Fruit fly (Drosophila melanogaster): ENCODE results near the gene cic.
A peak's percentile ranks its signal among the peaks of the same experiment; 100 is the strongest.

cic gene

DNA sequence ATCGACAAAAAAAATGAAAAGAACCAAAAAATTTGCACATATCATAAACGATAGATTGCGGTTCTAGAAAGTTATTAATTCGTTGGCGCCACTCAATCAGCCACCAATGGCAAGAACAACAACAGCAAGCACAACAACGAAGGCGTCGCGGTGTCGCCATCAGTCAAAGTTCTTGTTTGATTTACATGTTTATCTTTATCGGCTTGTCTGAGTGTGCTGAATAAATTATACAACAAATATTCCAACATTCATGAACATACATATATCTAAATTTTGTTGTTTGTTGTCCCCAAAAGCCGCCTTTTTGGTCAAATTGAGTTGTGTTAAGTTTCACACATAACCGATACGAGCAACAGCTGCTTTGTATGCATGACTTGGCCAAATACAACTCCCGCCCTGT is 21.0 kb downstream of the cic start:
- TF ChIP-seq CG8319 (GFP tag; optimal IDR thresholded peaks at IDR 0.05) (no peak), Hr39 (GFP tag; optimal IDR thresholded peaks at IDR 0.05) (no peak), CG10631 (GFP tag; optimal IDR thresholded peaks at IDR 0.05) (no peak), CG10669 (GFP tag; optimal IDR thresholded peaks at IDR 0.05) (no peak), CG31627 (GFP tag; optimal IDR thresholded peaks at IDR 0.05) (no peak), fkh (GFP tag; optimal IDR thresholded peaks at IDR 0.05) (peak; percentile 68)

DNA sequence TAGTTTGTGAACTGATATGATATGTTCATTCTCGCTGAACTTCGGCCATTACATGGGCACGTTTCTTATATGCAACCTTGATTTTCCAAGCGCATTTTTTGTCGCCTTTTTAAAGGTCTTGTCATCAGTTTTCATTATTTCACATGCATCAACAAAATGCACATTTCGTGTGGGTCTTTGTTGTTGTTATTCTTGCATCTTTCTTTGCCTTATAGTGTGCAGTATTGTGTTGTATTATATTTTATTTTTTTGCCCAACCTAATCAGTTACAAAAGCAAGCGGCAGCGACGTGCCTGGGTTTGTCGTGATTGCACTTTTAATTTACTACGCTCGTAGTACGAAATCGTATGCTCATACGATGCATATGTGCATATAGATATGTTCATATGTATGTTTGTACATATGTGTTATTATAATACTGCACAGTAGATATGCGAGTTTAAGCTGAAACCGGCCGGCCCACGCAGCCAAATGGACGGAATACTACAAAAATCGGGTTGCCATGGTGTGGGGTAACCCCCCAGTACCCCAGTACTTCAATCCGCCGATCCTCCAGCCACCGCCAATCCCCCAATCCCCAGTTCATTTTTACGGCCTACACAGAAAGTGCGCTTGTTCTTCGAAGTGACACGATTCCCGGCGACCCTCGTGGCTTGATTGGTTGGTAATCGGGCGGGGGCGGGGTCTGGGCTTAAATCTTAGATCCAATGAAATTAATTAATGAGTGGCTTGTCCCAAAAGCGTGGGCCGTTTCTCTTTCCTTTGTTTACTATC is 22.1 kb downstream of the cic start:
- TF ChIP-seq topi (GFP tag; optimal IDR thresholded peaks at IDR 0.05) (no peak), net (GFP tag; optimal IDR thresholded peaks at IDR 0.05) (no peak), svp (GFP tag) (no peak), CG1621 (tag; optimal IDR thresholded peaks at IDR 0.05) (no peak), Ets21C (GFP tag; optimal IDR thresholded peaks at IDR 0.05) (no peak), Sox102F (GFP tag; optimal IDR thresholded peaks at IDR 0.05) (no peak)

DNA sequence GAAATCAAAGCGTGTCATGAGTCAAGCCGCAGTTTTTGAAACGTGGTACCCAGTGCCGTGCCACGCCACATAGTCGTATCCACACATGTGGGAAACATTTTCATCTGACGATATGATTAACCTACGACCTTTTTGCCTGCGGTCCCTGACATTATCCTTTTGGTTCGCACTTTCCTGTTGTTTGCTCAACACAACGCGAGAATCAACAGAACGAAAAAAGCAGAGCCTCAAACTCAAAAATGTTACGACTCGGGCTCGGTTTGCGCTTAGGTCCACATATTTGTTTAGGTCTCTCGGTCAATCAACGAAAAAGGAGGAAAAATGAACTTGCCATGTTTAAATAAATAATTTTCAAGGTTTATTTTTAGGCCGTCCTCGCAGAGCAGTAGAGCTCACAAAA is 23.4 kb downstream of the cic start:
- TF ChIP-seq Sox102F (GFP tag; optimal IDR thresholded peaks at IDR 0.05) = no peak
- peak; percentile 56 for TF ChIP-seq svp (GFP tag)
- TF ChIP-seq fkh (GFP tag; optimal IDR thresholded peaks at IDR 0.05) = peak; percentile 86

DNA sequence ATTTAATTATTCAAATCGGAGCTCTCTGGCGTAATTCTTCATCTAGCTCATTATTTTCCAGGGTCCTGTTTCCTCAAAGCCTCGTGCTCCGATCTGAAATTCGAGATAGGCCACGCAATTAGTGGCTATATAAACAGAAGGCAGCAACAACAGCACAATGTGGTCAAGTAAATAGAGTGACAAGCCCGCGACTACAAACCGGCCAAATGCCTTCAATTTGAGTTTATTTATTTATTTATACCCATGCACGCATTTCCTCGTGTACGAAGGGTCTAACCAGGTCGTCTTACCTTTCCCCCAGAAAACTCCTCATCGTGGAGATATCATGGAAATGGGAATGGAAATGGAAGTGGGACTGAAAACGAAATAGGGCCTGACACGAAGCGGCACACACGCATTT is 24.2 kb downstream of the cic start:
- TF ChIP-seq fkh (GFP tag; optimal IDR thresholded peaks at IDR 0.05) (peak; percentile 74), CG6792 (GFP tag; optimal IDR thresholded peaks at IDR 0.05) (no peak), ss (GFP tag; optimal IDR thresholded peaks at IDR 0.05) (peak in 1 of 2 experiments; percentile 85), CG16779 (tag; optimal IDR thresholded peaks at IDR 0.05) (no peak), vri (GFP tag; optimal IDR thresholded peaks at IDR 0.05) (no peak)

DNA sequence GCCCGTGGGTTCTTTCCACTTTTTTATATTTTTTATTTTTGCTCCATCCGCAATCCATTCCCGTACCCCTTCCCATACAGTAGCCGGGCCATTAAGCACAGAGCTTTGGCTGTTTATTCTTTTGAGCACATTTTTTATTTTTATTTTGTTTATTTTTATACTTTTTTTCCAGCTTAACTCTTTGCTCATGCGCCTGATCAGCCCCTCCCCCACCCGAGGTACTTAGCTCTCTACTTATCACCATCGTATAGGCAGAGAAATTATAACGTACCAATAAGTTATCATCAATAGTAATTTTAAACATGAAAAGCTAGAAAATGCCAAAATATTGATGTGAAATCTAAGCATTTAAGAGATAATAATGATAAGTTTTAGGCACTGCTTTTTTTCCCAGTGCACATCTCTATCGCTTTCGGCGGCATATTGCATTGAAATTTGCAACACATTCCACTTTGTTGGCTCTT is 28.0 kb downstream of the cic start:
- TF ChIP-seq spab (GFP tag; optimal IDR thresholded peaks at IDR 0.05) (no peak), achi (GFP tag; optimal IDR thresholded peaks at IDR 0.05) (peak; percentile 38), CG6854 (GFP tag; optimal IDR thresholded peaks at IDR 0.05) (no peak), svp (GFP tag) (peak; percentile 53), CG7368 (GFP tag; optimal IDR thresholded peaks at IDR 0.05) (no peak), esn (GFP tag; optimal IDR thresholded peaks at IDR 0.05) (peak; percentile 8), CG3919 (GFP tag; optimal IDR thresholded peaks at IDR 0.05) (peak; percentile 54), CG3032 (tag; optimal IDR thresholded peaks at IDR 0.05) (peak; percentile 23), CG15336 (GFP tag; IDR thresholded peaks at IDR 0.05) (peak; percentile 71), Sox14 (GFP tag; optimal IDR thresholded peaks at IDR 0.05) (peak; percentile 47), topi (GFP tag; optimal IDR thresholded peaks at IDR 0.05) (peak; percentile 4), Lpt (GFP tag; optimal IDR thresholded peaks at IDR 0.05) (peak; percentile 39), CG9139 (GFP tag; optimal IDR thresholded peaks at IDR 0.05) (peak; percentile 48), eg (GFP tag; IDR thresholded peaks at IDR 0.05) (peak; percentile 71), Eip93F (GFP tag; optimal IDR thresholded peaks at IDR 0.05) (no peak), salr (GFP tag; optimal IDR thresholded peaks at IDR 0.05) (peak in 1 of 2 experiments; percentile 19), CG16779 (tag; optimal IDR thresholded peaks at IDR 0.05) (peak; percentile 36), OdsH (GFP tag; optimal IDR thresholded peaks at IDR 0.05) (peak; percentile 33), pdm3 (GFP tag; optimal IDR thresholded peaks at IDR 0.05) (peak; percentile 62), CG8632 (GFP tag; optimal IDR thresholded peaks at IDR 0.05) (no peak), CG6792 (GFP tag; optimal IDR thresholded peaks at IDR 0.05) (peak; percentile 9), net (GFP tag; optimal IDR thresholded peaks at IDR 0.05) (peak; percentile 62), CG6808 (GFP tag; optimal IDR thresholded peaks at IDR 0.05) (peak; percentile 61), Hr38 (GFP tag; optimal IDR thresholded peaks at IDR 0.05) (no peak), CG11294 (GFP tag; IDR thresholded peaks at IDR 0.05) (no peak), CG32006 (GFP tag; optimal IDR thresholded peaks at IDR 0.05) (peak; percentile 73), CG1621 (tag; optimal IDR thresholded peaks at IDR 0.05) (peak; percentile 3), lz (GFP tag; optimal IDR thresholded peaks at IDR 0.05) (no peak), fd85E (GFP tag; optimal IDR thresholded peaks at IDR 0.05) (no peak), CG11902 (GFP tag; optimal IDR thresholded peaks at IDR 0.05) (no peak), CG31627 (GFP tag; optimal IDR thresholded peaks at IDR 0.05) (no peak), Gug (GFP tag; IDR thresholded peaks at IDR 0.05) (peak; percentile 52), Ets21C (GFP tag; optimal IDR thresholded peaks at IDR 0.05) (no peak), CG34406 (GFP tag; optimal IDR thresholded peaks at IDR 0.05) (no peak)
